Fruit fly (Drosophila melanogaster) whole organism, embryonic: ENCODE results near the gene Evi5.

Experiments used
- Bgb ChIP-seq: fragments of 200-800 bp; sonication (Bioruptor generic); IDR thresholded peaks from 2 replicates; pipeline ENCODE4 v1.3.6; 2022; ENCODE audit warnings: missing biosample characterization, missing genetic modification characterization; ENCODE audit not compliant: partially characterized antibody
- CG10274 ChIP-seq: fragments of 200-800 bp; sonication (Bioruptor generic); optimal IDR thresholded peaks from 3 replicates; lab custom pipeline; 2017; ENCODE audit warnings: missing biosample characterization, mild to moderate bottlenecking, missing genetic modification characterization
- CG10321 ChIP-seq: fragments of 200-800 bp; sonication (Bioruptor generic); IDR thresholded peaks from 2 replicates; pipeline ENCODE4 v1.3.6; 2022; ENCODE audit warnings: missing biosample characterization, missing genetic modification characterization
- CG10654 ChIP-seq: fragments of 200-800 bp; sonication (Bioruptor generic); optimal IDR thresholded peaks from 2 replicates; lab custom pipeline; 2016; ENCODE audit warnings: missing biosample characterization, missing genetic modification characterization
- CG1233 ChIP-seq: fragments of 200-800 bp; sonication (Bioruptor generic); optimal IDR thresholded peaks from 4 replicates; lab custom pipeline; 2018; ENCODE audit warnings: missing biosample characterization, mild to moderate bottlenecking, missing genetic modification characterization
- CG12744 ChIP-seq: fragments of 200-800 bp; sonication (Bioruptor generic); optimal IDR thresholded peaks from 2 replicates; lab custom pipeline; 2016; ENCODE audit warnings: missing biosample characterization, missing genetic modification characterization
- CG13624 ChIP-seq: fragments of 200-800 bp; sonication (Bioruptor generic); optimal IDR thresholded peaks from 2 replicates; lab custom pipeline; 2016; ENCODE audit warnings: missing biosample characterization, missing genetic modification characterization
- CG14014 ChIP-seq: fragments of 200-800 bp; sonication (Bioruptor generic); IDR thresholded peaks from 2 replicates; pipeline ENCODE4 v1.3.6; 2022; ENCODE audit warnings: missing biosample characterization, missing genetic modification characterization
- CG15696 ChIP-seq: fragments of 200-800 bp; sonication (Bioruptor generic); optimal IDR thresholded peaks from 2 replicates; lab custom pipeline; 2019; ENCODE audit warnings: missing biosample characterization, mild to moderate bottlenecking, missing genetic modification characterization, moderate library complexity
- CG2116 ChIP-seq: fragments of 200-800 bp; sonication (Bioruptor generic); optimal IDR thresholded peaks from 3 replicates; lab custom pipeline; 2018; ENCODE audit warnings: missing biosample characterization, mild to moderate bottlenecking, missing genetic modification characterization
- CG3065 ChIP-seq: fragments of 200-800 bp; sonication (Bioruptor generic); optimal IDR thresholded peaks from 2 replicates; lab custom pipeline; 2016; ENCODE audit warnings: missing biosample characterization, missing genetic modification characterization
- CG32767 ChIP-seq: fragments of 200-800 bp; sonication (Bioruptor generic); IDR thresholded peaks from 2 replicates; pipeline ENCODE4 v1.3.6; 2022; ENCODE audit warnings: missing biosample characterization, missing genetic modification characterization
- CG43689 ChIP-seq: fragments of 200-800 bp; sonication (Bioruptor generic); IDR thresholded peaks from 2 replicates; pipeline ENCODE4 v1.3.6; 2022; ENCODE audit warnings: missing biosample characterization, missing genetic modification characterization
- CG4707 ChIP-seq: fragments of 200-800 bp; sonication (Bioruptor generic); optimal IDR thresholded peaks from 2 replicates; lab custom pipeline; 2018; ENCODE audit warnings: missing biosample characterization, mild to moderate bottlenecking, missing genetic modification characterization, moderate library complexity
- CG6689 ChIP-seq: fragments of 200-800 bp; sonication (Bioruptor generic); IDR thresholded peaks from 2 replicates; pipeline ENCODE4 v1.3.6; 2022; ENCODE audit warnings: missing biosample characterization, missing genetic modification characterization
- CG6791 ChIP-seq: fragments of 200-800 bp; sonication (Bioruptor generic); IDR thresholded peaks from 3 replicates; pipeline ENCODE4 v1.3.6; 2022; ENCODE audit warnings: missing biosample characterization, missing genetic modification characterization; ENCODE audit not compliant: partially characterized antibody
- CG8281 ChIP-seq: fragments of 200-800 bp; sonication (Bioruptor generic); optimal IDR thresholded peaks from 2 replicates; lab custom pipeline; 2018; ENCODE audit warnings: missing biosample characterization, mild to moderate bottlenecking, missing genetic modification characterization, moderate library complexity
- D ChIP-seq, 2 experiments: fragments of 200-800 bp in 1 of 2; fragments of >200 bp in 1 of 2; sonication (Bioruptor generic) in 1 of 2; optimal IDR thresholded peaks; 2 replicates in 1 of 2; 3 replicates in 1 of 2; lab custom pipeline; 2017; ENCODE audit warnings: mild to moderate bottlenecking in 1 of 2, missing biosample characterization in 1 of 2, missing genetic modification characterization in 1 of 2, missing genetic modification reagents in 1 of 2
- Dll ChIP-seq: fragments of 200-800 bp; sonication (Bioruptor generic); IDR thresholded peaks from 4 replicates; pipeline ENCODE4 v1.3.6; 2022; ENCODE audit warnings: missing biosample characterization, missing genetic modification characterization; ENCODE audit not compliant: partially characterized antibody
- Doc2 ChIP-seq: fragments of 200-800 bp; sonication (Bioruptor generic); IDR thresholded peaks from 2 replicates; pipeline ENCODE4 v1.3.6; 2022; ENCODE audit warnings: missing biosample characterization, missing genetic modification characterization
- HLH3B ChIP-seq: fragments of 200-800 bp; sonication (Bioruptor generic); IDR thresholded peaks from 2 replicates; pipeline ENCODE4 v1.3.6; 2022; ENCODE audit warnings: missing biosample characterization, missing genetic modification characterization
- Nf-YC ChIP-seq: fragments of 200-800 bp; optimal IDR thresholded peaks from 3 replicates; lab custom pipeline; 2019; ENCODE audit warnings: missing biosample characterization, mild to moderate bottlenecking, missing genetic modification characterization, moderate library complexity
- Sry-δ ChIP-seq: fragments of 200-800 bp; sonication (Bioruptor generic); optimal IDR thresholded peaks from 2 replicates; lab custom pipeline; 2016; ENCODE audit warnings: missing biosample characterization, missing genetic modification characterization
- Xrp1 ChIP-seq: fragments of 200-800 bp; sonication (Bioruptor generic); IDR thresholded peaks from 2 replicates; pipeline ENCODE4 v1.3.6; 2022; ENCODE audit warnings: missing biosample characterization, missing genetic modification characterization
- abd-A ChIP-seq: fragments of 200-800 bp; sonication (Bioruptor generic); optimal IDR thresholded peaks from 3 replicates; lab custom pipeline; 2019; ENCODE audit warnings: missing biosample characterization, mild to moderate bottlenecking, missing genetic modification characterization, moderate library complexity
- ase ChIP-seq: fragments of 200-800 bp; sonication (Bioruptor generic); IDR thresholded peaks from 3 replicates; pipeline ENCODE4 v1.3.6; 2022; ENCODE audit warnings: missing biosample characterization, missing genetic modification characterization
- chm ChIP-seq: fragments of 200-800 bp; sonication (Bioruptor generic); IDR thresholded peaks from 2 replicates; pipeline ENCODE4 v1.3.6; 2022; ENCODE audit warnings: missing biosample characterization, missing genetic modification characterization
- crp ChIP-seq, 2 experiments: fragments of 200-800 bp; sonication (Bioruptor generic); optimal IDR thresholded peaks; 2 replicates in 1 of 2; 3 replicates in 1 of 2; lab custom pipeline; 2017; ENCODE audit warnings: missing biosample characterization in 2 of 2, missing genetic modification characterization in 2 of 2, mild to moderate bottlenecking in 1 of 2, moderate library complexity in 1 of 2
- da ChIP-seq: fragments of 200-800 bp; sonication (Bioruptor generic); optimal IDR thresholded peaks from 2 replicates; lab custom pipeline; 2016; ENCODE audit warnings: missing biosample characterization, missing genetic modification characterization
- dan ChIP-seq: fragments of 200-800 bp; sonication (Bioruptor generic); IDR thresholded peaks from 2 replicates; pipeline ENCODE4 v1.3.6; 2022; ENCODE audit warnings: missing biosample characterization, missing genetic modification characterization
- danr ChIP-seq: fragments of 200-800 bp; sonication (Bioruptor generic); IDR thresholded peaks from 2 replicates; pipeline ENCODE4 v1.3.6; 2022; ENCODE audit warnings: missing biosample characterization, missing genetic modification characterization
- dysf ChIP-seq: fragments of 200-800 bp; sonication (Bioruptor generic); IDR thresholded peaks from 3 replicates; pipeline ENCODE4 v1.3.6; 2022; ENCODE audit warnings: missing biosample characterization, missing genetic modification characterization
- ems ChIP-seq: fragments of 200-800 bp; sonication (Bioruptor generic); optimal IDR thresholded peaks from 3 replicates; lab custom pipeline; 2016; ENCODE audit warnings: missing biosample characterization, missing genetic modification characterization
- eve ChIP-seq, 2 experiments: fragments of >200 bp; optimal IDR thresholded peaks; 2 replicates each; lab custom pipeline; 2017; ENCODE audit warnings: missing biosample characterization in 2 of 2, missing genetic modification characterization in 2 of 2
- gcm2 ChIP-seq: fragments of 200-800 bp; sonication (Bioruptor generic); optimal IDR thresholded peaks from 2 replicates; lab custom pipeline; 2016; ENCODE audit warnings: missing biosample characterization, missing genetic modification characterization
- ham ChIP-seq: fragments of 200-800 bp; sonication (Bioruptor generic); IDR thresholded peaks from 2 replicates; pipeline ENCODE4 v1.3.6; 2022; ENCODE audit warnings: missing biosample characterization, missing genetic modification characterization
- ken ChIP-seq: fragments of 200-800 bp; sonication (Bioruptor generic); IDR thresholded peaks from 3 replicates; pipeline ENCODE4 v1.3.6; 2022; ENCODE audit warnings: missing biosample characterization, missing genetic modification characterization
- klu ChIP-seq: fragments of 200-800 bp; sonication (Bioruptor generic); IDR thresholded peaks from 2 replicates; pipeline ENCODE4 v1.3.6; 2022; ENCODE audit warnings: missing biosample characterization, missing genetic modification characterization
- lab ChIP-seq: fragments of 200-800 bp; sonication (Bioruptor generic); optimal IDR thresholded peaks from 3 replicates; lab custom pipeline; 2017; ENCODE audit warnings: missing biosample characterization, missing genetic modification characterization, mild to moderate bottlenecking, moderate library complexity, missing genetic modification reagents
- lbe ChIP-seq: fragments of 200-800 bp; sonication (Bioruptor generic); optimal IDR thresholded peaks from 2 replicates; lab custom pipeline; 2016; ENCODE audit warnings: missing biosample characterization, mild to moderate bottlenecking, missing genetic modification characterization
- nom ChIP-seq: fragments of 200-800 bp; sonication (Bioruptor generic); optimal IDR thresholded peaks from 2 replicates; lab custom pipeline; 2017; ENCODE audit warnings: missing biosample characterization, missing genetic modification characterization, mild to moderate bottlenecking, moderate library complexity, missing genetic modification reagents
- phol ChIP-seq: fragments of 200-800 bp; sonication (Bioruptor generic); optimal IDR thresholded peaks from 3 replicates; lab custom pipeline; 2018; ENCODE audit warnings: missing biosample characterization, mild to moderate bottlenecking, missing genetic modification characterization, moderate library complexity
- pita ChIP-seq: fragments of 200-800 bp; sonication (Bioruptor generic); optimal IDR thresholded peaks from 2 replicates; lab custom pipeline; 2017; ENCODE audit warnings: missing biosample characterization, mild to moderate bottlenecking, missing genetic modification characterization
- rib ChIP-seq: fragments of 200-800 bp; sonication (Bioruptor generic); IDR thresholded peaks from 2 replicates; pipeline ENCODE4 v1.3.6; 2022; ENCODE audit warnings: missing biosample characterization, missing genetic modification characterization
- sens ChIP-seq: fragments of 200-800 bp; sonication (Bioruptor generic); peaks from one replicate; lab custom pipeline; 2016; ENCODE audit warnings: missing biosample characterization, missing genetic modification characterization
- sens-2 ChIP-seq: fragments of 200-800 bp; sonication (Bioruptor generic); IDR thresholded peaks from 2 replicates; pipeline ENCODE4 v1.3.6; 2022; ENCODE audit warnings: missing biosample characterization, missing genetic modification characterization
- slp2 ChIP-seq: fragments of 200-800 bp; sonication (Bioruptor generic); optimal IDR thresholded peaks from 2 replicates; lab custom pipeline; 2016; ENCODE audit warnings: missing biosample characterization, missing genetic modification characterization
- tio ChIP-seq: fragments of 200-800 bp; sonication (Bioruptor generic); optimal IDR thresholded peaks from 2 replicates; lab custom pipeline; 2017; ENCODE audit warnings: missing biosample characterization, missing genetic modification characterization, inconsistent platforms
- twi ChIP-seq: fragments of 200-800 bp; optimal IDR thresholded peaks from 2 replicates; lab custom pipeline; 2019; ENCODE audit warnings: missing biosample characterization, mild to moderate bottlenecking, missing genetic modification characterization, moderate library complexity
- wor ChIP-seq: fragments of 200-800 bp; sonication (Bioruptor generic); IDR thresholded peaks from 2 replicates; pipeline ENCODE4 v1.3.6; 2022; ENCODE audit warnings: missing biosample characterization, missing genetic modification characterization
- zen2 ChIP-seq: fragments of 200-800 bp; sonication (Bioruptor generic); IDR thresholded peaks from 3 replicates; pipeline ENCODE4 v1.3.6; 2022; ENCODE audit warnings: missing biosample characterization, missing genetic modification characterization; ENCODE audit not compliant: partially characterized antibody

The Evi5 gene

DNA sequence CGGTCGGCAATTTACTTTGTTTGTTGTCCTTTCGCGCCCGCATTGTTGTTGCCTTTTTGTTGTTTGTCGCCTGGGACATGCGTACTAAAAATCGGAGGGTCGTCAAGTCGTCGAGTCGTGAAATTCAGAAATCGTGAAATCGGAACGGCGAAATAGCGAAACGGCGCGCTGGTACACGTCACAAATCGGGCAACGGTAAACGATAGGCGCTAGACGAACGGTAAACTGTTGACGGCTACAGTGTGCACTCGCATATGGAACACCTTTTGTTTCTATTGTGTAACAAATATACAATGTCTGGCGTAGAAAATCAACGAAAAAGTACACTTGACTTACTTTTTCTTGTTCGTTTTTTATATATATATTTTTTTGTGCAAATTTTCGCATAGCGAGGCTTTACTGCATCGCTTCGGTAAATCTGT is 70.2 kb downstream of the Evi5 start (continued):
- TF ChIP-seq ken (GFP tag; lab: Robert Waterston, UW): peak; percentile 74
- no peak for TF ChIP-seq dan (GFP tag; lab: Robert Waterston, UW)
- TF ChIP-seq D (optimal IDR thresholded peaks at IDR 0.05; lab: Kevin White, UChicago): no peak
- TF ChIP-seq D (GFP tag; optimal IDR thresholded peaks at IDR 0.05; lab: Kevin White, UChicago): no peak
- no peak for TF ChIP-seq Doc2 (GFP tag; lab: Robert Waterston, UW)
- TF ChIP-seq CG10321: peak; percentile 47; the same call in 1 of the 2 replicates
- no peak for TF ChIP-seq Bgb
- peak; percentile 21 for TF ChIP-seq CG10274 (GFP tag; lab: Kevin White, UChicago)
- peak; percentile 42 for TF ChIP-seq tio (GFP tag; lab: Kevin White, UChicago)
- peak; percentile 69 for TF ChIP-seq Xrp1 (GFP tag; lab: Robert Waterston, UW)
- no peak for TF ChIP-seq crp (GFP tag; optimal IDR thresholded peaks at IDR 0.05; lab: Kevin White, UChicago)
- TF ChIP-seq da (GFP tag; lab: Kevin White, UChicago): no peak
- no peak for TF ChIP-seq CG6791
- peak; percentile 32 for TF ChIP-seq CG10654
- peak; percentile 58; the same call in 1 of the 2 replicates for TF ChIP-seq rib (GFP tag; lab: Robert Waterston, UW)
- TF ChIP-seq twi (tag; lab: Kevin White, UChicago): no peak
- TF ChIP-seq sens (GFP tag; lab: Kevin White, UChicago): peak; percentile 80
- peak; percentile 67 for TF ChIP-seq CG13624 (GFP tag; lab: Kevin White, UChicago)
- peak; percentile 69 for TF ChIP-seq HLH3B (GFP tag; lab: Robert Waterston, UW)
- peak; percentile 32 for TF ChIP-seq Nf-YC (tag; lab: Kevin White, UChicago)
- TF ChIP-seq lbe (GFP tag; lab: Kevin White, UChicago): no peak
- TF ChIP-seq CG12744 (GFP tag; lab: Kevin White, UChicago): peak; percentile 1
- no peak for TF ChIP-seq pita
- TF ChIP-seq klu (GFP tag; lab: Robert Waterston, UW): peak; percentile 74
- no peak for TF ChIP-seq abd-A (tag; lab: Kevin White, UChicago)
- peak; percentile 42 for TF ChIP-seq CG8281
- TF ChIP-seq phol (tag; lab: Kevin White, UChicago): peak; percentile 45
- TF ChIP-seq dysf (GFP tag; lab: Robert Waterston, UW): peak; percentile 86
- TF ChIP-seq eve (GFP tag; optimal IDR thresholded peaks at IDR 0.05; lab: Kevin White, UChicago): no peak
- TF ChIP-seq CG15696 (tag; lab: Kevin White, UChicago): no peak
- TF ChIP-seq CG6689 (GFP tag; lab: Robert Waterston, UW): peak; percentile 66
- peak; percentile 54; the same call in 1 of the 2 replicates for TF ChIP-seq CG32767 (GFP tag; lab: Robert Waterston, UW)
- no peak for TF ChIP-seq CG2116 (GFP tag; lab: Kevin White, UChicago)
- no peak for TF ChIP-seq nom (GFP tag; lab: Kevin White, UChicago)
- no peak for TF ChIP-seq CG3065
- TF ChIP-seq CG4707 (GFP tag; lab: Kevin White, UChicago): no peak
- TF ChIP-seq Dll (GFP tag; lab: Robert Waterston, UW): no peak
- peak; percentile 31 for TF ChIP-seq gcm2 (GFP tag; lab: Kevin White, UChicago)
- peak; percentile 31 for TF ChIP-seq slp2 (GFP tag; lab: Kevin White, UChicago)
- TF ChIP-seq zen2 (GFP tag; lab: Robert Waterston, UW): no peak
- peak; percentile 90 for TF ChIP-seq lab (GFP tag; lab: Kevin White, UChicago)
- peak; percentile 62 for TF ChIP-seq ems (GFP tag; lab: Kevin White, UChicago)
- peak; percentile 53 for TF ChIP-seq CG1233
- TF ChIP-seq Sry-δ (GFP tag; lab: Kevin White, UChicago): no peak
- TF ChIP-seq CG43689: no peak
- TF ChIP-seq sens-2: no peak
- TF ChIP-seq wor (GFP tag; lab: Robert Waterston, UW): no peak
- peak; percentile 48; the same call in 1 of the 2 replicates for TF ChIP-seq chm (GFP tag; lab: Robert Waterston, UW)
- TF ChIP-seq CG14014 (GFP tag; lab: Robert Waterston, UW): peak; percentile 90
- peak; percentile 68 for TF ChIP-seq danr (GFP tag; lab: Robert Waterston, UW)
- TF ChIP-seq ase (GFP tag; lab: Robert Waterston, UW): peak; percentile 56; the same call in 1 of the 3 replicates
- peak; percentile 54; the same call in 1 of the 2 replicates for TF ChIP-seq ham (GFP tag; lab: Robert Waterston, UW)
